Fruit fly (Drosophila melanogaster): ENCODE measurements around the gene Cpr66D.

Cpr66D gene

DNA sequence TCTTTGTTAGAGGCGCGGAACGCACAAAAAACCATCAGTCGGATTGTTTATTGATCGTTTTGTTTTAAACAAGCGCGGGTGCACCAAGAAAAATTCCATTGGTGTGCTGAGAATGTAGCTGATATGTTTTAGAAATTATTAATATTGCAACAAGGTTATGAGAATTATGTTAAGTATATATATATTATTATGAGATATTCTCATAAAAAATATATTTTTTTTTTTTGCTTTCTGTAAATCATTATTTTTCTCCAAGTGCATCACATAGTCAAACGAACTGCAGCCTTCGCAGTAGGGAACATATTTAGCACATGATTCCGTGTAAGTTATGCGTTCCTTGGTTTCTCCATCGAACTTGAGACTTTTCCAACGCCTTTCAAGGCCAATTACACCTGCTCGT, 11.3 kb upstream of the Cpr66D start (continued):
- TF ChIP-seq ap (GFP tag; IDR thresholded peaks at IDR 0.05) = peak; percentile 50
- no peak for TF ChIP-seq Camta (GFP tag; optimal IDR thresholded peaks at IDR 0.05)
- peak; percentile 88 for TF ChIP-seq tgo (GFP tag; IDR thresholded peaks at IDR 0.05)
- TF ChIP-seq CG6254 (GFP tag; optimal IDR thresholded peaks at IDR 0.05) = no peak
- TF ChIP-seq Dfd (GFP tag; optimal IDR thresholded peaks at IDR 0.05) = no peak
- no peak for TF ChIP-seq YL-1 (GFP tag; optimal IDR thresholded peaks at IDR 0.05)
- TF ChIP-seq caup (GFP tag; optimal IDR thresholded peaks at IDR 0.05; ENCODE audit: severe bottlenecking) = peak; percentile 66
- peak; percentile 71 for TF ChIP-seq Nf-YC (tag; optimal IDR thresholded peaks at IDR 0.05)
- TF ChIP-seq H15 (GFP tag; IDR thresholded peaks at IDR 0.05) = peak; percentile 68; the same call in 1 of the 3 replicates
- no peak for TF ChIP-seq HLH54F (GFP tag; optimal IDR thresholded peaks at IDR 0.05)
- peak; percentile 13 for TF ChIP-seq tio (GFP tag; optimal IDR thresholded peaks at IDR 0.05)
- TF ChIP-seq CG10366 (GFP tag; IDR thresholded peaks at IDR 0.05) = peak; percentile 41
- no peak for TF ChIP-seq otp (GFP tag; IDR thresholded peaks at IDR 0.05)
- TF ChIP-seq CG4617 (GFP tag; optimal IDR thresholded peaks at IDR 0.05; ENCODE audit: borderline replicate concordance) = no peak
- TF ChIP-seq D (optimal IDR thresholded peaks at IDR 0.05) = no peak
- peak; percentile 72 for TF ChIP-seq D (GFP tag; optimal IDR thresholded peaks at IDR 0.05)
- no peak for TF ChIP-seq CG6175 (GFP tag; IDR thresholded peaks at IDR 0.05)
- TF ChIP-seq al (GFP tag; IDR thresholded peaks at IDR 0.05) = peak; percentile 65
- no peak for TF ChIP-seq CG2116 (GFP tag; optimal IDR thresholded peaks at IDR 0.05)
- 0 out of 2 replicates have a peak, but pooled peaks have one; percentile 44 for TF ChIP-seq CG32767 (GFP tag; IDR thresholded peaks at IDR 0.05)
- TF ChIP-seq br (optimal IDR thresholded peaks at IDR 0.05) = no peak
- no peak for TF ChIP-seq Lpt (GFP tag; optimal IDR thresholded peaks at IDR 0.05)
- no peak for TF ChIP-seq CG2129 (GFP tag; IDR thresholded peaks at IDR 0.05; ENCODE audit: partially characterized antibody)
- no peak; the same call in 1 of the 2 replicates for TF ChIP-seq gt (GFP tag; IDR thresholded peaks at IDR 0.05)
- TF ChIP-seq Ada2b (GFP tag; IDR thresholded peaks at IDR 0.05) = peak; percentile 86
- TF ChIP-seq Sry-β (GFP tag; optimal IDR thresholded peaks at IDR 0.05) = no peak
- no peak for TF ChIP-seq tll (GFP tag; optimal IDR thresholded peaks at IDR 0.05)
- TF ChIP-seq CHES-1-like (GFP tag; optimal IDR thresholded peaks at IDR 0.05) = no peak
- no peak for TF ChIP-seq Elba2 (GFP tag; optimal IDR thresholded peaks at IDR 0.05)
- peak; percentile 78 for TF ChIP-seq E2f1 (GFP tag; IDR thresholded peaks at IDR 0.05)
- peak; percentile 83 for TF ChIP-seq CG2678 (tag; optimal IDR thresholded peaks at IDR 0.05)
- no peak for TF ChIP-seq CG9609 (GFP tag; optimal IDR thresholded peaks at IDR 0.05)
- 0 out of 2 replicates have a peak, but pooled peaks have one; percentile 29 for TF ChIP-seq CG17612 (GFP tag; IDR thresholded peaks at IDR 0.05)
- no peak for TF ChIP-seq BtbVII (GFP tag; optimal IDR thresholded peaks at IDR 0.05)
- TF ChIP-seq run (tag; optimal IDR thresholded peaks at IDR 0.05) = peak; percentile 7
- TF ChIP-seq CG4328 (GFP tag; optimal IDR thresholded peaks at IDR 0.05) = peak; percentile 59
- peak; percentile 37 for TF ChIP-seq Max (GFP tag; optimal IDR thresholded peaks at IDR 0.05)
- peak; percentile 65; the same call in 1 of the 3 replicates for TF ChIP-seq CG11093 (GFP tag; IDR thresholded peaks at IDR 0.05)
- no peak for TF ChIP-seq CG4707 (GFP tag; optimal IDR thresholded peaks at IDR 0.05)
- TF ChIP-seq B-H1 (GFP tag; IDR thresholded peaks at IDR 0.05) = peak; percentile 83
- TF ChIP-seq Atf3 (GFP tag; optimal IDR thresholded peaks at IDR 0.05) = no peak
- TF ChIP-seq cg (GFP tag; optimal IDR thresholded peaks at IDR 0.05) = no peak
- peak; percentile 58; the same call in 1 of the 2 replicates for TF ChIP-seq rib (GFP tag; IDR thresholded peaks at IDR 0.05)
- peak; percentile 51; the same call in 1 of the 2 replicates for TF ChIP-seq klu (GFP tag; IDR thresholded peaks at IDR 0.05)
- TF ChIP-seq CG10147 (GFP tag; optimal IDR thresholded peaks at IDR 0.05) = peak; percentile 66
- TF ChIP-seq CG9932 (GFP tag; IDR thresholded peaks at IDR 0.05) = peak; percentile 46
- no peak for TF ChIP-seq NC2α (GFP tag; optimal IDR thresholded peaks at IDR 0.05)
- TF ChIP-seq CG7556 (GFP tag; optimal IDR thresholded peaks at IDR 0.05) = peak; percentile 38
- peak; percentile 19 for TF ChIP-seq CG12219 (GFP tag; optimal IDR thresholded peaks at IDR 0.05)
- no peak for TF ChIP-seq amos (GFP tag; IDR thresholded peaks at IDR 0.05; ENCODE audit: partially characterized antibody)
- peak; percentile 52; the same call in 1 of the 2 replicates for TF ChIP-seq H2.0 (GFP tag; IDR thresholded peaks at IDR 0.05)
- peak; percentile 12 for TF ChIP-seq CG15514 (GFP tag; optimal IDR thresholded peaks at IDR 0.05)
